Worm (Caenorhabditis elegans): ENCODE results near the gene fipr-10.

DNA sequence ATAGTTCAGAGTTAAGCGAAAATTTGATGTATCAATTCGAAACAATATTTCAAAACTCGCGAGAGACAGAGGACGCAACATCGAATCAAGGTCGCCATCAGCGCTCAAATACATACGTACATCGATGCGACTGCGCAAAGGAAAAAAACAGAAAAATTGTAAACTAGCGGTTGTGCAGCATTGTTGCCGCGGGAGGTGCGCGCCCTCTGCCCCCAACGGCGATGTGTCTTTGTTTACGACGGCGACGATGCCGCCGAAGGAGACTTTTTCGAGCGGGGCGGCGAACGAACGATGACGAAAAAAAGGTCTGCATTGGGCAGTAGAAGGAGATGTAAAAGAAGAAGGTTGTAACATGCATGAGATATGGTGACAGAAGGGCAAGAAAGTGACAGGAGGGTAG, 49.0 kb downstream of the fipr-10 start:
- TF ChIP-seq nhr-12 (tag; optimal IDR thresholded peaks at IDR 0.05) (no peak), sea-2 (GFP tag; optimal IDR thresholded peaks at IDR 0.05) (no peak)
